Worm (Caenorhabditis elegans) whole organism, L4 larva: Measurements from ENCODE around the gene F59G1.8.

Experiments
- D1046.2 ChIP-seq: fragments of 200-800 bp; sonication (Bioruptor generic); IDR thresholded peaks from 2 replicates; pipeline ENCODE4 v1.3.6; 2022; ENCODE audit warnings: missing genetic modification characterization, missing compliant biosample characterization
- F10B5.3 ChIP-seq: sonication (generic microtip); optimal IDR thresholded peaks from 2 replicates; lab custom pipeline; 2016; ENCODE audit warnings: mild to moderate bottlenecking, missing genetic modification characterization, missing compliant biosample characterization
- F26F4.8 ChIP-seq: fragments of 200-800 bp; sonication (Bioruptor generic); conservative IDR thresholded peaks from 2 replicates; pipeline ENCODE4 v1.3.6; 2022; ENCODE audit warnings: missing genetic modification characterization, missing compliant biosample characterization
- F44E2.7 ChIP-seq: fragments of 200-800 bp; sonication (Bioruptor generic); IDR thresholded peaks from 2 replicates; pipeline ENCODE4 v2.1.2; 2022; ENCODE audit warnings: missing genetic modification characterization, missing compliant biosample characterization
- T20F7.1 ChIP-seq: fragments of 200-800 bp; sonication (Bioruptor generic); optimal IDR thresholded peaks from 2 replicates; lab custom pipeline; 2018; ENCODE audit warnings: mild to moderate bottlenecking, missing genetic modification characterization, missing compliant biosample characterization
- aly-2 ChIP-seq: sonication (generic microtip); optimal IDR thresholded peaks from 2 replicates; lab custom pipeline; 2018; ENCODE audit warnings: missing biosample characterization, missing genetic modification characterization
- attf-4 ChIP-seq: sonication (generic microtip); optimal IDR thresholded peaks from 3 replicates; lab custom pipeline; 2017; ENCODE audit warnings: missing biosample characterization, missing genetic modification characterization
- ceh-20 ChIP-seq: fragments of 200-800 bp; sonication (Bioruptor generic); IDR thresholded peaks from 2 replicates; pipeline ENCODE4 v1.3.6; 2022; ENCODE audit warnings: missing genetic modification reagents, missing genetic modification characterization, missing compliant biosample characterization
- ceh-28 ChIP-seq: fragments of 150-350 bp; optimal IDR thresholded peaks from 2 replicates; lab custom pipeline; 2014; ENCODE audit warnings: missing biosample characterization, missing genetic modification reagents, missing genetic modification characterization
- ceh-32 ChIP-seq: sonication (generic microtip); optimal IDR thresholded peaks from 2 replicates; lab custom pipeline; 2016; ENCODE audit warnings: mild to moderate bottlenecking, missing genetic modification characterization, missing compliant biosample characterization; ENCODE audit not compliant: poor library complexity
- ceh-62 ChIP-seq: sonication (generic microtip); optimal IDR thresholded peaks from 2 replicates; lab custom pipeline; 2017; ENCODE audit warnings: missing biosample characterization, missing genetic modification characterization
- ces-1 ChIP-seq: fragments of 150-350 bp; sonication (generic microtip); optimal IDR thresholded peaks from 4 replicates; lab custom pipeline; 2014; ENCODE audit warnings: missing biosample characterization, missing genetic modification reagents, missing genetic modification characterization
- cey-2 ChIP-seq: sonication (generic microtip); optimal IDR thresholded peaks from 3 replicates; lab custom pipeline; 2017; ENCODE audit warnings: missing genetic modification characterization, mild to moderate bottlenecking, missing compliant biosample characterization, antibody characterized with exemption, borderline replicate concordance; ENCODE audit not compliant: insufficient read depth
- daf-16 ChIP-seq, 3 experiments: sonication (generic microtip); optimal IDR thresholded peaks; 2 replicates each; lab custom pipeline; 2016 to 2017; ENCODE audit warnings: missing genetic modification characterization in 3 of 3, missing genetic modification reagents in 3 of 3, mild to moderate bottlenecking in 2 of 3, missing compliant biosample characterization in 2 of 3, missing biosample characterization in 1 of 3, moderate library complexity in 1 of 3
- daf-19 ChIP-seq: fragments of 200-800 bp; sonication (Bioruptor generic); conservative IDR thresholded peaks from 2 replicates; pipeline ENCODE4 v1.3.6; 2022; ENCODE audit warnings: missing genetic modification characterization, missing compliant biosample characterization
- daf-8 ChIP-seq: fragments of 200-800 bp; sonication (Bioruptor generic); IDR thresholded peaks from 2 replicates; pipeline ENCODE4 v1.3.6; 2022; ENCODE audit warnings: missing genetic modification characterization, missing compliant biosample characterization
- dmd-6 ChIP-seq: fragments of 200-800 bp; sonication (Bioruptor generic); IDR thresholded peaks from 2 replicates; pipeline ENCODE4 v1.3.6; 2022; ENCODE audit warnings: missing genetic modification reagents, missing genetic modification characterization, missing compliant biosample characterization
- dmd-8 ChIP-seq: fragments of 200-800 bp; sonication (Bioruptor generic); IDR thresholded peaks from 2 replicates; pipeline ENCODE4 v1.3.6; 2022; ENCODE audit warnings: missing genetic modification characterization, missing compliant biosample characterization
- duxl-1 ChIP-seq: sonication (generic microtip); optimal IDR thresholded peaks from 2 replicates; lab custom pipeline; 2016; ENCODE audit warnings: mild to moderate bottlenecking, missing genetic modification characterization, moderate library complexity, missing compliant biosample characterization; ENCODE audit not compliant: poor library complexity
- dve-1 ChIP-seq: sonication (generic microtip); optimal IDR thresholded peaks from 2 replicates; lab custom pipeline; 2017; ENCODE audit warnings: antibody characterized with exemption, mild to moderate bottlenecking, missing genetic modification characterization, missing compliant biosample characterization; ENCODE audit not compliant: insufficient read depth
- fkh-10 ChIP-seq: fragments of 150-350 bp; optimal IDR thresholded peaks from 2 replicates; lab custom pipeline; 2014; ENCODE audit warnings: missing biosample characterization, missing genetic modification reagents, missing genetic modification characterization
- hif-1 ChIP-seq, 2 experiments: sonication (generic microtip); optimal IDR thresholded peaks; 2 replicates each; lab custom pipeline; 2016 to 2017; ENCODE audit warnings: missing compliant biosample characterization in 2 of 2, missing genetic modification characterization in 2 of 2, missing genetic modification reagents in 2 of 2, missing genotype in 2 of 2, mild to moderate bottlenecking in 1 of 2
- hlh-11 ChIP-seq: fragments of 200-800 bp; sonication (Bioruptor generic); optimal IDR thresholded peaks from 2 replicates; lab custom pipeline; 2018; ENCODE audit warnings: mild to moderate bottlenecking, missing genetic modification characterization, missing compliant biosample characterization
- lin-13 ChIP-seq: fragments of 150-350 bp; optimal IDR thresholded peaks from 2 replicates; lab custom pipeline; 2014; ENCODE audit warnings: missing biosample characterization, missing genetic modification reagents, missing genetic modification characterization
- lin-29 ChIP-seq: fragments of 200-800 bp; sonication (Bioruptor generic); IDR thresholded peaks from 2 replicates; pipeline ENCODE4 v1.3.6; 2022; ENCODE audit warnings: missing genetic modification reagents, missing genetic modification characterization, missing compliant biosample characterization
- lsy-2 ChIP-seq, 2 experiments: fragments of 150-350 bp in 1 of 2; sonication (generic microtip) in 1 of 2; optimal IDR thresholded peaks; 2 replicates each; lab custom pipeline; 2014 to 2017; ENCODE audit warnings: missing biosample characterization in 2 of 2, missing genetic modification characterization in 2 of 2
- madf-5 ChIP-seq, 2 experiments: fragments of 200-800 bp; sonication (Bioruptor generic); IDR thresholded peaks; 2 replicates each; pipeline ENCODE4 v1.3.6; 2022; ENCODE audit warnings: missing compliant biosample characterization in 2 of 2, missing genetic modification characterization in 2 of 2
- madf-9 ChIP-seq: fragments of 200-800 bp; sonication (Bioruptor generic); conservative IDR thresholded peaks from 2 replicates; pipeline ENCODE4 v1.3.6; 2022; ENCODE audit warnings: missing genetic modification reagents, missing genetic modification characterization, missing compliant biosample characterization
- mdl-1 ChIP-seq, 2 experiments: fragments of 150-350 bp in 1 of 2; sonication (generic microtip) in 1 of 2; optimal IDR thresholded peaks; 2 replicates each; lab custom pipeline; 2014 to 2017; ENCODE audit warnings: missing biosample characterization in 2 of 2, missing genetic modification characterization in 2 of 2
- mdt-29 ChIP-seq: fragments of 200-800 bp; sonication (Bioruptor generic); IDR thresholded peaks from 2 replicates; pipeline ENCODE4 v1.3.6; 2022; ENCODE audit warnings: missing genetic modification reagents, missing genetic modification characterization, missing compliant biosample characterization
- mep-1 ChIP-seq: fragments of 150-350 bp; sonication (generic microtip); optimal IDR thresholded peaks from 3 replicates; lab custom pipeline; 2014; ENCODE audit warnings: missing biosample characterization, missing genetic modification characterization
- nhr-11 ChIP-seq: fragments of 150-350 bp; optimal IDR thresholded peaks from 2 replicates; lab custom pipeline; 2014; ENCODE audit warnings: missing biosample characterization, missing genetic modification characterization
- nhr-28 ChIP-seq: fragments of 150-350 bp; optimal IDR thresholded peaks from 2 replicates; lab custom pipeline; 2014; ENCODE audit warnings: missing biosample characterization, missing genetic modification characterization
- nhr-41 ChIP-seq: fragments of 200-800 bp; sonication (Bioruptor generic); IDR thresholded peaks from 2 replicates; pipeline ENCODE4 v1.3.6; 2022; ENCODE audit warnings: missing genetic modification reagents, missing genetic modification characterization, missing compliant biosample characterization
- nhr-42 ChIP-seq: fragments of 200-800 bp; sonication (Bioruptor generic); IDR thresholded peaks from 2 replicates; pipeline ENCODE4 v1.3.6; 2022; ENCODE audit warnings: missing genetic modification characterization, missing compliant biosample characterization
- nhr-48 ChIP-seq: sonication (generic microtip); optimal IDR thresholded peaks from 2 replicates; lab custom pipeline; 2016; ENCODE audit warnings: mild to moderate bottlenecking, missing genetic modification characterization, missing compliant biosample characterization
- nhr-77 ChIP-seq: fragments of 150-350 bp; optimal IDR thresholded peaks from 2 replicates; lab custom pipeline; 2014; ENCODE audit warnings: missing biosample characterization, missing genetic modification characterization
- pha-4 ChIP-seq, 2 experiments: fragments of 150-350 bp in 1 of 2; fragments of 200-800 bp in 1 of 2; sonication (Bioruptor generic) in 1 of 2; IDR thresholded peaks in 1 of 2; optimal IDR thresholded peaks in 1 of 2; 2 replicates each; pipeline versions ENCODE4 v1.3.6 to Lab custom; 2014 to 2022; ENCODE audit warnings: missing genetic modification characterization in 2 of 2, missing genetic modification reagents in 2 of 2, missing biosample characterization in 1 of 2, missing compliant biosample characterization in 1 of 2
- pqm-1 ChIP-seq: sonication (generic microtip); optimal IDR thresholded peaks from 2 replicates; lab custom pipeline; 2017; ENCODE audit warnings: missing biosample characterization, missing genetic modification characterization
- saeg-2 ChIP-seq: fragments of 200-800 bp; sonication (Bioruptor generic); IDR thresholded peaks from 2 replicates; pipeline ENCODE4 v1.3.6; 2022; ENCODE audit warnings: missing genetic modification reagents, missing genetic modification characterization, missing compliant biosample characterization
- skn-1 ChIP-seq: fragments of 150-350 bp; optimal IDR thresholded peaks from 2 replicates; lab custom pipeline; 2014; ENCODE audit warnings: missing biosample characterization, missing genetic modification characterization
- snpc-1.2 ChIP-seq: fragments of 200-800 bp; sonication (Bioruptor generic); IDR thresholded peaks from 2 replicates; pipeline ENCODE4 v1.3.6; 2022; ENCODE audit warnings: missing genetic modification reagents, missing genetic modification characterization, missing compliant biosample characterization
- spr-3 ChIP-seq: fragments of 200-800 bp; sonication (Bioruptor generic); optimal IDR thresholded peaks from 2 replicates; lab custom pipeline; 2018; ENCODE audit warnings: mild to moderate bottlenecking, missing genetic modification characterization, missing compliant biosample characterization
- tra-1 ChIP-seq: fragments of 200-800 bp; sonication (Bioruptor generic); IDR thresholded peaks from 2 replicates; pipeline ENCODE4 v1.3.6; 2022; ENCODE audit warnings: missing genetic modification reagents, missing genetic modification characterization, missing compliant biosample characterization
- unc-39 ChIP-seq: sonication (generic microtip); optimal IDR thresholded peaks from 2 replicates; lab custom pipeline; 2017; ENCODE audit warnings: missing biosample characterization, missing genetic modification characterization
- zfp-2 ChIP-seq: sonication (generic microtip); optimal IDR thresholded peaks from 2 replicates; lab custom pipeline; 2016; ENCODE audit warnings: mild to moderate bottlenecking, missing genetic modification characterization, missing compliant biosample characterization
- zip-2 ChIP-seq: fragments of 150-350 bp; optimal IDR thresholded peaks from 2 replicates; lab custom pipeline; 2014; ENCODE audit warnings: missing biosample characterization, missing genetic modification characterization

Gene F59G1.8

ce11 chrII:5911939-5912523 is 5.7 kb downstream of the F59G1.8 start (continued):
- TF ChIP-seq mdt-29 (GFP tag; lab: Robert Waterston, UW) (no peak), daf-19 (GFP tag; lab: Robert Waterston, UW) (no peak), D1046.2 (GFP tag; lab: Robert Waterston, UW) (no peak), lin-13 (GFP tag; lab: Kevin White, UChicago) (peak; percentile 14), hif-1 (tag; optimal IDR thresholded peaks at IDR 0.05; lab: Kevin White, UChicago) (peak in 1 of 2 experiments; percentile 6), pqm-1 (tag; lab: Kevin White, UChicago) (peak; percentile 89), madf-9 (GFP tag; lab: Robert Waterston, UW) (no peak), madf-5 (GFP tag; IDR thresholded peaks at IDR 0.05; lab: Robert Waterston, UW) (no peak), aly-2 (tag; lab: Kevin White, UChicago) (no peak), nhr-28 (tag; lab: Kevin White, UChicago) (peak; percentile 93), saeg-2 (no peak), ces-1 (GFP tag; lab: Kevin White, UChicago) (no peak), pha-4 (GFP tag; IDR thresholded peaks at IDR 0.05; lab: Robert Waterston, UW) (no peak), pha-4 (tag; optimal IDR thresholded peaks at IDR 0.05; lab: Kevin White, UChicago) (no peak), zfp-2 (tag; lab: Kevin White, UChicago) (no peak), nhr-48 (tag; lab: Kevin White, UChicago) (peak; percentile 36), cey-2 (tag; lab: Kevin White, UChicago) (no peak), dve-1 (tag; lab: Kevin White, UChicago) (peak; percentile 88), lin-29 (GFP tag; lab: Robert Waterston, UW) (no peak), nhr-42 (no peak), daf-8 (no peak), nhr-11 (tag; lab: Kevin White, UChicago) (no peak), spr-3 (GFP tag; lab: Kevin White, UChicago) (no peak), T20F7.1 (peak; percentile 56), dmd-6 (GFP tag; lab: Robert Waterston, UW) (peak; percentile 90), hlh-11 (peak; percentile 85), F44E2.7 (GFP tag; lab: Robert Waterston, UW) (no peak), mdl-1 (tag; optimal IDR thresholded peaks at IDR 0.05; lab: Kevin White, UChicago) (peak in 1 of 2 experiments; percentile 46), lsy-2 (tag; optimal IDR thresholded peaks at IDR 0.05; lab: Kevin White, UChicago) (peak in 1 of 2 experiments; percentile 45), F26F4.8 (GFP tag; lab: Robert Waterston, UW) (no peak)

- no peak for TF ChIP-seq tra-1 (GFP tag; lab: Robert Waterston, UW)
- TF ChIP-seq nhr-77, result peak; percentile 43
- no peak for TF ChIP-seq F10B5.3 (tag; lab: Kevin White, UChicago)
- TF ChIP-seq ceh-62, result no peak
- TF ChIP-seq zfp-2 (tag; lab: Kevin White, UChicago), result no peak
- TF ChIP-seq fkh-10, result no peak
- no peak for TF ChIP-seq lsy-2 (tag; optimal IDR thresholded peaks at IDR 0.05; lab: Kevin White, UChicago)
- TF ChIP-seq ceh-28 (tag; lab: Kevin White, UChicago), result no peak
- peak; percentile 41 for TF ChIP-seq hlh-11
- no peak for TF ChIP-seq unc-39 (tag; lab: Kevin White, UChicago)
- TF ChIP-seq saeg-2, result no peak
- TF ChIP-seq ceh-20 (GFP tag; lab: Robert Waterston, UW), result no peak
- peak; percentile 83 for TF ChIP-seq nhr-28 (tag; lab: Kevin White, UChicago)
- TF ChIP-seq snpc-1.2 (GFP tag; lab: Robert Waterston, UW), result no peak
- TF ChIP-seq T20F7.1, result peak; percentile 11
- TF ChIP-seq dmd-8 (GFP tag; lab: Robert Waterston, UW), result no peak
- no peak for TF ChIP-seq daf-16 (GFP tag; optimal IDR thresholded peaks at IDR 0.05; lab: Kevin White, UChicago)
- TF ChIP-seq daf-16 (tag; optimal IDR thresholded peaks at IDR 0.05; lab: Kevin White, UChicago), result peak; percentile 34
- TF ChIP-seq ceh-32 (tag; lab: Kevin White, UChicago), result no peak
- TF ChIP-seq skn-1, result no peak
- no peak for TF ChIP-seq attf-4 (tag; lab: Kevin White, UChicago)
- TF ChIP-seq hif-1 (tag; optimal IDR thresholded peaks at IDR 0.05; lab: Kevin White, UChicago), result no peak
- peak; percentile 11 for TF ChIP-seq pqm-1 (tag; lab: Kevin White, UChicago)
- TF ChIP-seq duxl-1 (tag; lab: Kevin White, UChicago), result no peak
- TF ChIP-seq zip-2 (tag; lab: Kevin White, UChicago), result no peak
- no peak for TF ChIP-seq nhr-41 (GFP tag; lab: Robert Waterston, UW)
- TF ChIP-seq mep-1 (tag; lab: Kevin White, UChicago), result peak; percentile 36
- TF ChIP-seq dve-1 (tag; lab: Kevin White, UChicago), result peak; percentile 58
- TF ChIP-seq, all 104 proteins: peak for 8
Measured at ce11 chrII:5913897-5914296, 7.5 kb downstream of the F59G1.8 start.
